Worm (Caenorhabditis elegans) whole organism, young adult: ENCODE data around the gene srh-229.
"Not testable (repeated sequence)": the region's sequence is repeated elsewhere in the genome, so short reads cannot be mapped to it uniquely, and the experiment has no call there.

ENCODE experiments used
- C17E4.6 ChIP-seq: fragments of 200-800 bp; sonication (Bioruptor generic); IDR thresholded peaks from 2 replicates; pipeline ENCODE4 v1.3.6; 2022; ENCODE audit warnings: missing genetic modification reagents, missing genetic modification characterization, missing compliant biosample characterization
- D2030.7 ChIP-seq: fragments of 200-800 bp; sonication (Bioruptor generic); IDR thresholded peaks from 2 replicates; pipeline ENCODE4 v1.3.6; 2022; ENCODE audit warnings: missing genetic modification reagents, missing genetic modification characterization, missing compliant biosample characterization
- F37B4.10 ChIP-seq: fragments of 200-800 bp; sonication (Bioruptor generic); IDR thresholded peaks from 2 replicates; pipeline ENCODE4 v1.3.6; 2022; ENCODE audit warnings: missing genetic modification characterization, missing compliant biosample characterization
- F39B2.1 ChIP-seq: fragments of 200-800 bp; sonication (Bioruptor generic); IDR thresholded peaks from 2 replicates; pipeline ENCODE4 v1.3.6; 2022; ENCODE audit warnings: missing genetic modification reagents, missing genetic modification characterization, missing compliant biosample characterization
- F52B5.7 ChIP-seq: sonication (generic microtip); optimal IDR thresholded peaks from 2 replicates; lab custom pipeline; 2016; ENCODE audit warnings: mild to moderate bottlenecking, missing genetic modification characterization, missing compliant biosample characterization
- F57A8.1 ChIP-seq: fragments of 200-800 bp; sonication (Bioruptor generic); optimal IDR thresholded peaks from 2 replicates; lab custom pipeline; 2018; ENCODE audit warnings: mild to moderate bottlenecking, missing genetic modification characterization, moderate library complexity, missing compliant biosample characterization
- T07F8.4 ChIP-seq: sonication (generic microtip); optimal IDR thresholded peaks from 2 replicates; lab custom pipeline; 2016; ENCODE audit warnings: mild to moderate bottlenecking, missing genetic modification characterization, moderate library complexity, missing compliant biosample characterization
- Y53F4B.3 ChIP-seq: fragments of 200-800 bp; sonication (Bioruptor generic); IDR thresholded peaks from 2 replicates; pipeline ENCODE4 v1.3.6; 2022; ENCODE audit warnings: missing genetic modification reagents, missing genetic modification characterization, missing compliant biosample characterization
- Y56A3A.18 ChIP-seq: fragments of 200-800 bp; sonication (Bioruptor generic); IDR thresholded peaks from 2 replicates; pipeline ENCODE4 v1.3.6; 2022; ENCODE audit warnings: missing genetic modification reagents, missing genetic modification characterization, missing compliant biosample characterization
- Y95B8A.8 ChIP-seq: fragments of 200-800 bp; sonication (Bioruptor generic); IDR thresholded peaks from 2 replicates; pipeline ENCODE4 v1.3.6; 2022; ENCODE audit warnings: missing genetic modification reagents, missing genetic modification characterization, missing compliant biosample characterization
- aptf-2 ChIP-seq: fragments of 200-800 bp; sonication (Bioruptor generic); conservative IDR thresholded peaks from 2 replicates; pipeline ENCODE4 v1.3.6; 2022; ENCODE audit warnings: missing genetic modification reagents, missing genetic modification characterization, missing compliant biosample characterization
- aptf-3 ChIP-seq: fragments of 200-800 bp; sonication (Bioruptor generic); IDR thresholded peaks from 2 replicates; pipeline ENCODE4 v1.3.6; 2022; ENCODE audit warnings: missing genetic modification characterization, missing compliant biosample characterization
- athp-1 ChIP-seq: sonication (generic microtip); optimal IDR thresholded peaks from 2 replicates; lab custom pipeline; 2017; ENCODE audit warnings: mild to moderate bottlenecking, missing genetic modification characterization, missing compliant biosample characterization
- attf-6 ChIP-seq: fragments of 200-800 bp; sonication (Bioruptor generic); IDR thresholded peaks from 2 replicates; pipeline ENCODE4 v1.3.6; 2022; ENCODE audit warnings: missing genetic modification reagents, missing genetic modification characterization, missing compliant biosample characterization
- bed-1 ChIP-seq: fragments of 200-800 bp; sonication (Bioruptor generic); IDR thresholded peaks from 2 replicates; pipeline ENCODE4 v1.3.6; 2022; ENCODE audit warnings: missing genetic modification reagents, missing genetic modification characterization, missing compliant biosample characterization
- bed-2 ChIP-seq: fragments of 200-800 bp; sonication (Bioruptor generic); IDR thresholded peaks from 2 replicates; pipeline ENCODE4 v1.3.6; 2022; ENCODE audit warnings: missing genetic modification reagents, missing genetic modification characterization, missing compliant biosample characterization
- cebp-1 ChIP-seq, 2 experiments: fragments of 200-800 bp in 1 of 2; sonication (Bioruptor generic) in 1 of 2; sonication (generic microtip) in 1 of 2; IDR thresholded peaks in 1 of 2; optimal IDR thresholded peaks in 1 of 2; 2 replicates each; pipeline versions ENCODE4 v1.3.6 to Lab custom; 2017 to 2022; ENCODE audit warnings: missing compliant biosample characterization in 2 of 2, missing genetic modification characterization in 2 of 2, mild to moderate bottlenecking in 1 of 2, missing genetic modification reagents in 1 of 2, moderate library complexity in 1 of 2
- cebp-2 ChIP-seq: fragments of 200-800 bp; sonication (Bioruptor generic); IDR thresholded peaks from 2 replicates; pipeline ENCODE4 v1.3.6; 2022; ENCODE audit warnings: missing genetic modification characterization, missing compliant biosample characterization
- ceh-40 ChIP-seq: fragments of 200-800 bp; sonication (Bioruptor generic); IDR thresholded peaks from 2 replicates; pipeline ENCODE4 v1.3.6; 2022; ENCODE audit warnings: missing genetic modification characterization, missing compliant biosample characterization
- ceh-58 ChIP-seq: fragments of 200-800 bp; sonication (Bioruptor generic); IDR thresholded peaks from 2 replicates; pipeline ENCODE4 v1.3.6; 2022; ENCODE audit warnings: missing genetic modification characterization, missing compliant biosample characterization
- ceh-91 ChIP-seq: fragments of 200-800 bp; sonication (Bioruptor generic); IDR thresholded peaks from 2 replicates; pipeline ENCODE4 v1.3.6; 2022; ENCODE audit warnings: missing genetic modification reagents, missing genetic modification characterization, missing compliant biosample characterization
- egl-18 ChIP-seq: fragments of 200-800 bp; sonication (Bioruptor generic); IDR thresholded peaks from 2 replicates; pipeline ENCODE4 v1.3.6; 2022; ENCODE audit warnings: missing genetic modification reagents, missing genetic modification characterization, missing compliant biosample characterization
- egl-44 ChIP-seq: fragments of 200-800 bp; sonication (Bioruptor generic); IDR thresholded peaks from 2 replicates; pipeline ENCODE4 v1.3.6; 2022; ENCODE audit warnings: missing genetic modification reagents, missing genetic modification characterization, missing compliant biosample characterization
- ekl-4 ChIP-seq: fragments of 200-800 bp; sonication (Bioruptor generic); IDR thresholded peaks from 2 replicates; pipeline ENCODE4 v1.3.6; 2022; ENCODE audit warnings: missing genetic modification reagents, missing genetic modification characterization, missing compliant biosample characterization
- him-1 ChIP-seq: sonication (generic microtip); optimal IDR thresholded peaks from 2 replicates; lab custom pipeline; 2016; ENCODE audit warnings: missing genotype, missing genetic modification reagents, missing genetic modification characterization, missing compliant biosample characterization
- hmg-1.2 ChIP-seq: fragments of 200-800 bp; sonication (Bioruptor generic); IDR thresholded peaks from 2 replicates; pipeline ENCODE4 v1.3.6; 2022; ENCODE audit warnings: missing genetic modification reagents, missing genetic modification characterization, missing compliant biosample characterization
- hmg-20 ChIP-seq: fragments of 200-800 bp; sonication (Bioruptor generic); IDR thresholded peaks from 2 replicates; pipeline ENCODE4 v1.3.6; 2022; ENCODE audit warnings: missing genetic modification reagents, missing genetic modification characterization, missing compliant biosample characterization
- hsf-1 ChIP-seq: fragments of 200-800 bp; sonication (Bioruptor generic); IDR thresholded peaks from 2 replicates; pipeline ENCODE4 v1.3.6; 2022; ENCODE audit warnings: missing genetic modification reagents, missing genetic modification characterization, missing compliant biosample characterization
- lag-1 ChIP-seq: fragments of 200-800 bp; sonication (Bioruptor generic); IDR thresholded peaks from 2 replicates; pipeline ENCODE4 v1.3.6; 2022; ENCODE audit warnings: missing genetic modification reagents, missing genetic modification characterization, missing compliant biosample characterization
- let-526 ChIP-seq: fragments of 200-800 bp; sonication (Bioruptor generic); IDR thresholded peaks from 2 replicates; pipeline ENCODE4 v1.3.6; 2022; ENCODE audit warnings: missing genetic modification reagents, missing genetic modification characterization, missing compliant biosample characterization
- lin-26 ChIP-seq: fragments of 200-800 bp; sonication (Bioruptor generic); IDR thresholded peaks from 2 replicates; pipeline ENCODE4 v1.3.6; 2022; ENCODE audit warnings: missing genetic modification reagents, missing genetic modification characterization, missing compliant biosample characterization
- lin-54 ChIP-seq: fragments of 200-800 bp; sonication (Bioruptor generic); optimal IDR thresholded peaks from 2 replicates; lab custom pipeline; 2018; ENCODE audit warnings: mild to moderate bottlenecking, missing genetic modification characterization, missing compliant biosample characterization
- madf-3 ChIP-seq: fragments of 200-800 bp; sonication (Bioruptor generic); IDR thresholded peaks from 2 replicates; pipeline ENCODE4 v1.3.6; 2022; ENCODE audit warnings: missing genetic modification reagents, missing genetic modification characterization, missing compliant biosample characterization
- madf-8 ChIP-seq: fragments of 200-800 bp; sonication (Bioruptor generic); conservative IDR thresholded peaks from 2 replicates; pipeline ENCODE4 v1.3.6; 2022; ENCODE audit warnings: missing genetic modification reagents, missing genetic modification characterization, missing compliant biosample characterization
- mcd-1 ChIP-seq: fragments of 200-800 bp; sonication (Bioruptor generic); IDR thresholded peaks from 2 replicates; pipeline ENCODE4 v1.3.6; 2022; ENCODE audit warnings: missing genetic modification reagents, missing genetic modification characterization, missing compliant biosample characterization
- mxl-1 ChIP-seq: sonication (generic microtip); optimal IDR thresholded peaks from 2 replicates; lab custom pipeline; 2016; ENCODE audit warnings: missing genetic modification characterization, missing compliant biosample characterization
- nfya-2 ChIP-seq: fragments of 200-800 bp; sonication (Bioruptor generic); IDR thresholded peaks from 2 replicates; pipeline ENCODE4 v1.3.6; 2022; ENCODE audit warnings: missing genetic modification reagents, missing genetic modification characterization, missing compliant biosample characterization
- nhr-120 ChIP-seq: fragments of 200-800 bp; sonication (Bioruptor generic); IDR thresholded peaks from 2 replicates; pipeline ENCODE4 v1.3.6; 2022; ENCODE audit warnings: missing genetic modification characterization, missing compliant biosample characterization
- nhr-90 ChIP-seq: sonication (generic microtip); optimal IDR thresholded peaks from 2 replicates; lab custom pipeline; 2016; ENCODE audit warnings: missing genotype, mild to moderate bottlenecking, missing genetic modification characterization, missing compliant biosample characterization
- pbrm-1 ChIP-seq: fragments of 200-800 bp; sonication (Bioruptor generic); IDR thresholded peaks from 2 replicates; pipeline ENCODE4 v1.3.6; 2022; ENCODE audit warnings: missing genetic modification reagents, missing genetic modification characterization, missing compliant biosample characterization
- rcor-1 ChIP-seq: fragments of 200-800 bp; sonication (Bioruptor generic); IDR thresholded peaks from 2 replicates; pipeline ENCODE4 v1.3.6; 2022; ENCODE audit warnings: missing genetic modification reagents, missing genetic modification characterization, missing compliant biosample characterization
- rpc-1 ChIP-seq, 2 experiments: fragments of 150-350 bp in 1 of 2; sonication (generic microtip) in 1 of 2; optimal IDR thresholded peaks; 2 replicates each; lab custom pipeline; 2014 to 2018; ENCODE audit warnings: missing biosample characterization in 1 of 2, missing genetic modification characterization in 1 of 2, missing genetic modification reagents in 1 of 2, missing genotype in 1 of 2
- sea-2 ChIP-seq: fragments of 200-800 bp; sonication (Bioruptor generic); IDR thresholded peaks from 2 replicates; pipeline ENCODE4 v1.3.6; 2022; ENCODE audit warnings: missing genetic modification characterization, missing compliant biosample characterization
- tbp1 ChIP-seq: fragments of 200-800 bp; sonication (Bioruptor generic); optimal IDR thresholded peaks from 2 replicates; lab custom pipeline; 2018; ENCODE audit warnings: mild to moderate bottlenecking, missing genetic modification characterization, missing compliant biosample characterization
- ztf-18 ChIP-seq: sonication (generic microtip); optimal IDR thresholded peaks from 2 replicates; lab custom pipeline; 2016; ENCODE audit warnings: missing genotype, mild to moderate bottlenecking, missing genetic modification characterization, missing compliant biosample characterization
- ztf-22 ChIP-seq: fragments of 200-800 bp; sonication (Bioruptor generic); optimal IDR thresholded peaks from 2 replicates; lab custom pipeline; 2018; ENCODE audit warnings: mild to moderate bottlenecking, missing genetic modification characterization, moderate library complexity, missing compliant biosample characterization
- ztf-28 ChIP-seq: fragments of 200-800 bp; sonication (Bioruptor generic); IDR thresholded peaks from 2 replicates; pipeline ENCODE4 v1.3.6; 2022; ENCODE audit warnings: missing genetic modification reagents, missing genetic modification characterization, missing compliant biosample characterization

The srh-229 gene

ce11 chrV:7548499-7548898 lies 44.3 kb upstream of the srh-229 start:
- TF ChIP-seq hmg-1.2 (GFP tag; lab: Robert Waterston, UW) (peak; percentile 57), ekl-4 (GFP tag; lab: Robert Waterston, UW) (peak; percentile 83; the same call in 1 of the 2 replicates), D2030.7 (GFP tag; lab: Robert Waterston, UW) (peak; percentile 87), hsf-1 (GFP tag; lab: Robert Waterston, UW) (peak; percentile 87), ztf-22 (GFP tag; lab: Kevin White, UChicago) (peak; percentile 10), lag-1 (GFP tag; lab: Robert Waterston, UW) (0 out of 2 replicates have a peak, but pooled peaks have one; percentile 59), ceh-91 (GFP tag; lab: Robert Waterston, UW) (peak; percentile 47; the same call in 1 of the 2 replicates), egl-18 (0 out of 2 replicates have a peak, but pooled peaks have one; percentile 57), F52B5.7 (tag; lab: Kevin White, UChicago) (peak; percentile 50), mcd-1 (peak; percentile 67), madf-3 (GFP tag; lab: Robert Waterston, UW) (peak; percentile 63; the same call in 1 of the 2 replicates), tbp1 (peak; percentile 85), F37B4.10 (0 out of 2 replicates have a peak, but pooled peaks have one; percentile 11), aptf-2 (GFP tag; lab: Robert Waterston, UW) (peak; percentile 78), bed-2 (GFP tag; lab: Robert Waterston, UW) (peak; percentile 66; the same call in 1 of the 2 replicates), Y95B8A.8 (GFP tag; lab: Robert Waterston, UW) (peak; percentile 73), attf-6 (GFP tag; lab: Robert Waterston, UW) (peak; percentile 49), let-526 (GFP tag; lab: Robert Waterston, UW) (peak; percentile 72; the same call in 1 of the 2 replicates), nhr-90 (peak; percentile 58), lin-26 (GFP tag; lab: Robert Waterston, UW) (peak; percentile 97), aptf-3 (GFP tag; lab: Robert Waterston, UW) (peak; percentile 93), F39B2.1 (GFP tag; lab: Robert Waterston, UW) (0 out of 2 replicates have a peak, but pooled peaks have one; percentile 38), nfya-2 (0 out of 2 replicates have a peak, but pooled peaks have one; percentile 23), C17E4.6 (peak; percentile 70), pbrm-1 (GFP tag; lab: Robert Waterston, UW) (peak; percentile 69), mxl-1 (peak; percentile 47), rpc-1 (optimal IDR thresholded peaks at IDR 0.05; lab: Kevin White, UChicago) (peak; percentile 53), rpc-1 (tag; optimal IDR thresholded peaks at IDR 0.05; lab: Kevin White, UChicago) (peak; percentile 73), ztf-18 (tag; lab: Kevin White, UChicago) (peak; percentile 30), him-1 (tag; lab: Kevin White, UChicago) (peak; percentile 45), cebp-1 (GFP tag; IDR thresholded peaks at IDR 0.05; lab: Robert Waterston, UW) (peak; percentile 36; the same call in 1 of the 2 replicates), Y56A3A.18 (GFP tag; lab: Robert Waterston, UW) (peak; percentile 91), athp-1 (tag; lab: Kevin White, UChicago) (peak; percentile 47), lin-54 (peak; percentile 57), bed-1 (GFP tag; lab: Robert Waterston, UW) (peak; percentile 84; the same call in 1 of the 2 replicates), Y53F4B.3 (GFP tag; lab: Robert Waterston, UW) (peak; percentile 62; the same call in 1 of the 2 replicates), hmg-20 (GFP tag; lab: Robert Waterston, UW) (peak; percentile 36; the same call in 1 of the 2 replicates), nhr-120 (GFP tag; lab: Robert Waterston, UW) (peak; percentile 72; the same call in 1 of the 2 replicates), T07F8.4 (tag; lab: Kevin White, UChicago) (peak; percentile 43), ceh-58 (GFP tag; lab: Robert Waterston, UW) (peak; percentile 81; the same call in 1 of the 2 replicates), ztf-28 (GFP tag; lab: Robert Waterston, UW) (peak; percentile 71; the same call in 1 of the 2 replicates), F57A8.1 (GFP tag; lab: Kevin White, UChicago) (peak; percentile 36), egl-44 (peak; percentile 93), ceh-40 (peak; percentile 77; the same call in 1 of the 2 replicates), rcor-1 (GFP tag; lab: Robert Waterston, UW) (peak; percentile 78), cebp-2 (0 out of 2 replicates have a peak, but pooled peaks have one; percentile 71), madf-8 (GFP tag; lab: Robert Waterston, UW) (peak; percentile 43), sea-2 (peak; percentile 51; the same call in 1 of the 2 replicates)
- not testable (repeated sequence) for TF ChIP-seq cebp-1 (tag; optimal IDR thresholded peaks at IDR 0.05; lab: Kevin White, UChicago)
